Worm (Caenorhabditis elegans) whole organism, young adult: ENCODE data around the gene lfi-1.

ENCODE experiments used
- B0019.2 ChIP-seq: fragments of 200-800 bp; sonication (Bioruptor generic); conservative IDR thresholded peaks from 2 replicates; pipeline ENCODE4 v1.3.6; 2022; ENCODE audit warnings: missing genetic modification reagents, missing genetic modification characterization, missing compliant biosample characterization
- ceh-27 ChIP-seq: fragments of 200-800 bp; sonication (Bioruptor generic); optimal IDR thresholded peaks from 2 replicates; lab custom pipeline; 2018; ENCODE audit warnings: mild to moderate bottlenecking, missing genetic modification characterization, moderate library complexity, missing compliant biosample characterization
- lin-35 ChIP-seq, 3 experiments: fragments of 150-350 bp in 2 of 3; sonication (generic microtip) in 1 of 3; optimal IDR thresholded peaks; 2 replicates each; lab custom pipeline; 2014 to 2018; ENCODE audit warnings: missing biosample characterization in 3 of 3, missing genetic modification characterization in 3 of 3, missing genetic modification reagents in 3 of 3
- lir-1 ChIP-seq: fragments of 200-800 bp; sonication (Bioruptor generic); conservative IDR thresholded peaks from 2 replicates; pipeline ENCODE4 v1.3.6; 2022; ENCODE audit warnings: missing genetic modification reagents, missing genetic modification characterization, missing compliant biosample characterization
- ztf-26 ChIP-seq: sonication (generic microtip); optimal IDR thresholded peaks from 2 replicates; lab custom pipeline; 2017; ENCODE audit warnings: missing genetic modification characterization, missing compliant biosample characterization

- TF ChIP-seq ceh-27 (GFP tag; lab: Kevin White, UChicago) (no peak), B0019.2 (GFP tag; lab: Robert Waterston, UW) (no peak), ztf-26 (tag; lab: Kevin White, UChicago) (no peak), lin-35 (GFP tag; optimal IDR thresholded peaks at IDR 0.05; lab: Kevin White, UChicago) (no peak), lir-1 (GFP tag; lab: Robert Waterston, UW) (no peak)
Measured at ce11 chrX:4997548-4998087, 21.0 kb downstream of the lfi-1 start, which contains the start of gene ZC8.6.
